Worm (Caenorhabditis elegans) whole organism, L3 larva: Measurements from ENCODE around the gene F53H2.3.

Experiments
- R02D3.7 ChIP-seq: fragments of 150-350 bp; optimal IDR thresholded peaks from 2 replicates; lab custom pipeline; 2014; ENCODE audit warnings: missing biosample characterization, missing genetic modification characterization
- ZK546.5 ChIP-seq: sonication (generic microtip); optimal IDR thresholded peaks from 2 replicates; lab custom pipeline; 2017; ENCODE audit warnings: missing biosample characterization, missing genetic modification characterization
- aly-2 ChIP-seq: fragments of 150-350 bp; optimal IDR thresholded peaks from 2 replicates; lab custom pipeline; 2014; ENCODE audit warnings: missing biosample characterization, missing genetic modification characterization
- ama-1 ChIP-seq: fragments of 150-350 bp; optimal IDR thresholded peaks from 2 replicates; lab custom pipeline; 2018
- ceh-16 ChIP-seq: sonication (generic microtip); optimal IDR thresholded peaks from 2 replicates; lab custom pipeline; 2017; ENCODE audit warnings: missing biosample characterization, missing genetic modification characterization
- ceh-28 ChIP-seq: fragments of 150-350 bp; optimal IDR thresholded peaks from 2 replicates; lab custom pipeline; 2014; ENCODE audit warnings: missing biosample characterization, missing genetic modification reagents, missing genetic modification characterization
- ceh-82 ChIP-seq: fragments of 150-350 bp; optimal IDR thresholded peaks from 2 replicates; lab custom pipeline; 2014; ENCODE audit warnings: missing biosample characterization, missing genetic modification characterization
- ceh-9 ChIP-seq: sonication (generic microtip); optimal IDR thresholded peaks from 2 replicates; lab custom pipeline; 2018; ENCODE audit warnings: missing biosample characterization, missing genetic modification characterization
- egl-27 ChIP-seq: sonication (generic microtip); optimal IDR thresholded peaks from 4 replicates; lab custom pipeline; 2017; ENCODE audit warnings: missing biosample characterization, missing genetic modification reagents, missing genetic modification characterization
- egl-5 ChIP-seq: fragments of 150-350 bp; optimal IDR thresholded peaks from 2 replicates; lab custom pipeline; 2017; ENCODE audit warnings: missing biosample characterization, missing genetic modification reagents, missing genetic modification characterization, inconsistent platforms
- elt-1 ChIP-seq: fragments of 150-350 bp; optimal IDR thresholded peaks from 2 replicates; lab custom pipeline; 2014; ENCODE audit warnings: missing biosample characterization, missing genetic modification characterization
- elt-2 ChIP-seq: sonication (generic microtip); optimal IDR thresholded peaks from 2 replicates; lab custom pipeline; 2016; ENCODE audit warnings: missing genetic modification reagents, mild to moderate bottlenecking, missing genetic modification characterization, missing compliant biosample characterization
- elt-3 ChIP-seq, 3 experiments: fragments of 150-350 bp in 1 of 3; sonication (generic microtip) in 2 of 3; optimal IDR thresholded peaks; 2 replicates in 2 of 3; 4 replicates in 1 of 3; lab custom pipeline; 2014 to 2017; ENCODE audit warnings: missing biosample characterization in 3 of 3, missing genetic modification characterization in 3 of 3
- eor-1 ChIP-seq, 2 experiments: fragments of 150-350 bp; optimal IDR thresholded peaks; 2 replicates each; lab custom pipeline; 2014 to 2018; ENCODE audit warnings: missing biosample characterization in 2 of 2, missing genetic modification characterization in 2 of 2
- fkh-10 ChIP-seq: sonication (generic microtip); optimal IDR thresholded peaks from 2 replicates; lab custom pipeline; 2017; ENCODE audit warnings: missing biosample characterization, missing genetic modification reagents, missing genetic modification characterization
- fos-1 ChIP-seq: fragments of 150-350 bp; optimal IDR thresholded peaks from 2 replicates; lab custom pipeline; 2014; ENCODE audit warnings: missing biosample characterization, missing genetic modification characterization
- jun-1 ChIP-seq: fragments of 150-350 bp; optimal IDR thresholded peaks from 2 replicates; lab custom pipeline; 2014; ENCODE audit warnings: missing biosample characterization, missing genetic modification reagents, missing genetic modification characterization
- lin-15B ChIP-seq: fragments of 150-350 bp; optimal IDR thresholded peaks from 2 replicates; lab custom pipeline; 2014; ENCODE audit warnings: missing biosample characterization, missing genetic modification characterization
- lin-39 ChIP-seq: fragments of 150-350 bp; optimal IDR thresholded peaks from 2 replicates; lab custom pipeline; 2018; ENCODE audit warnings: missing biosample characterization, missing genetic modification reagents, missing genetic modification characterization
- lsy-12 ChIP-seq: sonication (generic microtip); optimal IDR thresholded peaks from 2 replicates; lab custom pipeline; 2016; ENCODE audit warnings: mild to moderate bottlenecking, missing genetic modification characterization, missing compliant biosample characterization
- mdl-1 ChIP-seq: fragments of 150-350 bp; optimal IDR thresholded peaks from 2 replicates; lab custom pipeline; 2014; ENCODE audit warnings: missing biosample characterization, missing genetic modification characterization
- mml-1 ChIP-seq: fragments of 150-350 bp; sonication (generic microtip); optimal IDR thresholded peaks from 3 replicates; lab custom pipeline; 2014; ENCODE audit warnings: missing biosample characterization, missing genetic modification characterization
- nfya-1 ChIP-seq: sonication (generic microtip); optimal IDR thresholded peaks from 2 replicates; lab custom pipeline; 2017; ENCODE audit warnings: missing genetic modification characterization, mild to moderate bottlenecking, missing compliant biosample characterization, antibody characterized with exemption, moderate library complexity; ENCODE audit not compliant: insufficient read depth
- nhr-11 ChIP-seq: fragments of 150-350 bp; optimal IDR thresholded peaks from 2 replicates; lab custom pipeline; 2014; ENCODE audit warnings: missing biosample characterization, missing genetic modification characterization
- nhr-12 ChIP-seq: fragments of 150-350 bp; optimal IDR thresholded peaks from 2 replicates; lab custom pipeline; 2014; ENCODE audit warnings: missing biosample characterization, missing genetic modification characterization
- nhr-23 ChIP-seq: fragments of 150-350 bp; optimal IDR thresholded peaks from 2 replicates; lab custom pipeline; 2014; ENCODE audit warnings: missing biosample characterization, missing genetic modification reagents, missing genetic modification characterization
- nhr-237 ChIP-seq: fragments of 150-350 bp; optimal IDR thresholded peaks from 2 replicates; lab custom pipeline; 2014; ENCODE audit warnings: missing biosample characterization, missing genetic modification characterization
- nhr-25 ChIP-seq: sonication (generic microtip); optimal IDR thresholded peaks from 2 replicates; lab custom pipeline; 2017; ENCODE audit warnings: missing biosample characterization, missing genetic modification characterization
- nhr-28 ChIP-seq: fragments of 150-350 bp; optimal IDR thresholded peaks from 2 replicates; lab custom pipeline; 2014; ENCODE audit warnings: missing biosample characterization, missing genetic modification characterization
- nhr-43 ChIP-seq: sonication (generic microtip); optimal IDR thresholded peaks from 2 replicates; lab custom pipeline; 2016; ENCODE audit warnings: mild to moderate bottlenecking, missing genetic modification characterization, missing compliant biosample characterization; ENCODE audit not compliant: poor library complexity, severe bottlenecking
- nhr-67 ChIP-seq: fragments of 150-350 bp; optimal IDR thresholded peaks from 2 replicates; lab custom pipeline; 2014; ENCODE audit warnings: missing biosample characterization, missing genetic modification characterization
- nhr-76 ChIP-seq: fragments of 150-350 bp; sonication (generic microtip); optimal IDR thresholded peaks from 5 replicates; lab custom pipeline; 2014; ENCODE audit warnings: missing biosample characterization, missing genetic modification characterization
- nhr-77 ChIP-seq: fragments of 150-350 bp; optimal IDR thresholded peaks from 2 replicates; lab custom pipeline; 2014; ENCODE audit warnings: missing biosample characterization, missing genetic modification characterization
- pha-4 ChIP-seq: fragments of 150-350 bp; optimal IDR thresholded peaks from 2 replicates; lab custom pipeline; 2014; ENCODE audit warnings: missing biosample characterization, missing genetic modification reagents, missing genetic modification characterization
- pqm-1 ChIP-seq: fragments of 150-350 bp; optimal IDR thresholded peaks from 2 replicates; lab custom pipeline; 2017; ENCODE audit warnings: missing biosample characterization, missing genetic modification characterization, inconsistent platforms
- sea-2 ChIP-seq: fragments of 150-350 bp; sonication (generic microtip); optimal IDR thresholded peaks from 4 replicates; lab custom pipeline; 2014; ENCODE audit warnings: missing biosample characterization, missing genetic modification reagents, missing genetic modification characterization
- skn-1 ChIP-seq: fragments of 150-350 bp; optimal IDR thresholded peaks from 2 replicates; lab custom pipeline; 2014; ENCODE audit warnings: missing biosample characterization, missing genetic modification characterization
- tbx-2 ChIP-seq: sonication (generic microtip); optimal IDR thresholded peaks from 2 replicates; lab custom pipeline; 2016; ENCODE audit warnings: mild to moderate bottlenecking, missing genetic modification characterization, missing compliant biosample characterization
- unc-62 ChIP-seq: fragments of 150-350 bp; sonication (generic microtip); optimal IDR thresholded peaks from 4 replicates; lab custom pipeline; 2014; ENCODE audit warnings: missing biosample characterization, missing genetic modification reagents, missing genetic modification characterization
- zag-1 ChIP-seq: fragments of 150-350 bp; optimal IDR thresholded peaks from 2 replicates; lab custom pipeline; 2014; ENCODE audit warnings: missing biosample characterization, missing genetic modification characterization
- ztf-11 ChIP-seq: fragments of 150-350 bp; optimal IDR thresholded peaks from 2 replicates; lab custom pipeline; 2014; ENCODE audit warnings: missing biosample characterization, missing genetic modification characterization
- ztf-4 ChIP-seq: fragments of 150-350 bp; optimal IDR thresholded peaks from 2 replicates; lab custom pipeline; 2014; ENCODE audit warnings: missing biosample characterization, missing genetic modification characterization

Gene F53H2.3

ce11 chrV:20413426-20413825, 1.9 kb upstream of the F53H2.3 start:
- TF ChIP-seq pha-4 (tag; lab: Kevin White, UChicago) (peak; percentile 41), sea-2 (no peak), nhr-67 (tag; lab: Kevin White, UChicago) (no peak), aly-2 (tag; lab: Kevin White, UChicago) (no peak), ztf-11 (tag; lab: Kevin White, UChicago) (no peak), skn-1 (tag; lab: Kevin White, UChicago) (no peak), unc-62 (no peak), lin-39 (tag; lab: Kevin White, UChicago) (no peak), nhr-25 (tag; lab: Kevin White, UChicago) (no peak), nfya-1 (tag; lab: Kevin White, UChicago) (no peak), ama-1 (lab: Kevin White, UChicago) (peak; percentile 32), nhr-237 (tag; lab: Kevin White, UChicago) (no peak), lin-15B (tag; lab: Kevin White, UChicago) (no peak), elt-2 (tag; lab: Kevin White, UChicago) (peak; percentile 92), egl-5 (tag; lab: Kevin White, UChicago) (no peak), zag-1 (tag; lab: Kevin White, UChicago) (no peak), ztf-4 (no peak), lsy-12 (tag; lab: Kevin White, UChicago) (no peak), pqm-1 (tag; lab: Kevin White, UChicago) (peak; percentile 85), nhr-76 (no peak), mdl-1 (tag; lab: Kevin White, UChicago) (no peak), fos-1 (tag; lab: Kevin White, UChicago) (no peak), nhr-77 (no peak), jun-1 (tag; lab: Kevin White, UChicago) (peak; percentile 73), egl-27 (tag; lab: Kevin White, UChicago) (no peak), elt-3 (tag; optimal IDR thresholded peaks at IDR 0.05; lab: Kevin White, UChicago) (no peak), eor-1 (tag; optimal IDR thresholded peaks at IDR 0.05; lab: Kevin White, UChicago) (no peak), ZK546.5 (no peak), tbx-2 (tag; lab: Kevin White, UChicago) (no peak), nhr-11 (tag; lab: Kevin White, UChicago) (no peak), elt-1 (tag; lab: Kevin White, UChicago) (no peak), mml-1 (tag; lab: Kevin White, UChicago) (no peak), nhr-28 (tag; lab: Kevin White, UChicago) (no peak), ceh-82 (tag; lab: Kevin White, UChicago) (no peak), nhr-43 (peak; percentile 23), ceh-28 (tag; lab: Kevin White, UChicago) (no peak), nhr-12 (tag; lab: Kevin White, UChicago) (no peak), R02D3.7 (no peak), nhr-23 (no peak), ceh-9 (tag; lab: Kevin White, UChicago) (no peak)

- peak; percentile 57 for TF ChIP-seq nhr-23
- TF ChIP-seq nhr-43: no peak
- no peak for TF ChIP-seq lin-39 (tag; lab: Kevin White, UChicago)
- no peak for TF ChIP-seq R02D3.7
- TF ChIP-seq fkh-10 (GFP tag; lab: Kevin White, UChicago): no peak
- TF ChIP-seq nhr-12 (tag; lab: Kevin White, UChicago): no peak
- TF ChIP-seq egl-5 (tag; lab: Kevin White, UChicago): no peak
- no peak for TF ChIP-seq nhr-77
- TF ChIP-seq tbx-2 (tag; lab: Kevin White, UChicago): no peak
- no peak for TF ChIP-seq ceh-16 (tag; lab: Kevin White, UChicago)
- no peak for TF ChIP-seq nhr-28 (tag; lab: Kevin White, UChicago)
- peak; percentile 52 for TF ChIP-seq pqm-1 (tag; lab: Kevin White, UChicago)
- TF ChIP-seq pha-4 (tag; lab: Kevin White, UChicago): peak; percentile 18
- no peak for TF ChIP-seq elt-1 (tag; lab: Kevin White, UChicago)
- no peak for TF ChIP-seq fos-1 (tag; lab: Kevin White, UChicago)
- TF ChIP-seq jun-1 (tag; lab: Kevin White, UChicago): peak; percentile 41
- peak; percentile 89 for TF ChIP-seq elt-2 (tag; lab: Kevin White, UChicago)
- peak in 1 of 3 experiments; percentile 33 for TF ChIP-seq elt-3 (tag; optimal IDR thresholded peaks at IDR 0.05; lab: Kevin White, UChicago)
- TF ChIP-seq, all 47 proteins: peak for 6
Measured at ce11 chrV:20412225-20412624, 666 bp upstream of the F53H2.3 start.
